Worm (Caenorhabditis elegans) whole organism, L4/young adult: ENCODE measurements around the gene ZK688.9.

Experiments used
- W03F9.2 ChIP-seq: fragments of 150-350 bp; optimal IDR thresholded peaks from 2 replicates; lab custom pipeline; 2014; ENCODE audit warnings: missing biosample characterization, missing genetic modification characterization
- dao-5 ChIP-seq: sonication (generic microtip); optimal IDR thresholded peaks from 2 replicates; lab custom pipeline; 2016; ENCODE audit warnings: missing genotype, missing genetic modification characterization, moderate library complexity, missing compliant biosample characterization
- him-1 ChIP-seq: sonication (generic microtip); optimal IDR thresholded peaks from 2 replicates; lab custom pipeline; 2016; ENCODE audit warnings: missing genotype, missing genetic modification reagents, missing genetic modification characterization, missing compliant biosample characterization

ZK688.9 gene

DNA sequence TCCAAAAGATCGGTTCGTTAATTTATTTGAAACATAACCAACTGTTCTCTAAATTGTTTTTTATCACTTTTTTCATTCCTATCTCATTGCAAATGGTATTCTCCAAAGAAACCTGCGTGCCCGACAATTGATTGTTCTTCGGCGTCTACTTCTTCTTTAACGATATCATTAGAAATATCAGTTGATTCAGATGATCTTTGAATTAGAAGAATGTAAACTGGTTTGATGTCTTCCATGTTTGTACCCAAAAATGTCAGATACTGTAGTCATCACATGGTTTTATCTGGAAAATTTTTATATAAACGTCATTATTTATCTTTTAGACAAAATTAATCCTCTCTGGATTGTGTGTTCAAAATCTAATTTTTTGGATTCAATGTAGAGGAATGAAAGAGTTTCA lies 14.9 kb upstream of the ZK688.9 start:
- TF ChIP-seq dao-5 (tag; lab: Kevin White, UChicago) (no peak), him-1 (tag; lab: Kevin White, UChicago) (no peak), W03F9.2 (tag; lab: Kevin White, UChicago) (no peak)

DNA sequence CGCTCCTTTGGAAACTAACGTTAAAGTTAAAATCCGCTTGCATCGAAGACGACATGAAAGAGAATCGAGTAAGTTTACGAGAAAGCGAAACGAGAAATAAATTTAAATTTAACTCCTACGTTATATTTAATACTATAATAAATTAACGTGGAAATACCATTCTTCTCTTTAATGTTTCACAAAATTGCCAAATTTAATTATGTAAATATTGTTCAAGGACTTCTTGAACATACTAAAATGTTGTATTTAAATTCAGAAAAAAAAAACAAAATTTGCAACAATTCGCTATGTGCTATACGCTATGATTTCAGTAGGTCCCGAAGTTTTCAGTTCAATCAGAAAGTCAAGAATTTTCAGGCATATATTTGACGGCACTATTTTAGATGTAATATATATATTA lies 14.1 kb upstream of the ZK688.9 start, which contains the start of gene ZK688.10:
Gene ZK688.10 (minus strand): TSS at position 101 of the 400 bp plus-strand sequence.
- no peak for TF ChIP-seq dao-5 (tag; lab: Kevin White, UChicago)
- TF ChIP-seq W03F9.2 (tag; lab: Kevin White, UChicago) = no peak
- no peak for TF ChIP-seq him-1 (tag; lab: Kevin White, UChicago)

DNA sequence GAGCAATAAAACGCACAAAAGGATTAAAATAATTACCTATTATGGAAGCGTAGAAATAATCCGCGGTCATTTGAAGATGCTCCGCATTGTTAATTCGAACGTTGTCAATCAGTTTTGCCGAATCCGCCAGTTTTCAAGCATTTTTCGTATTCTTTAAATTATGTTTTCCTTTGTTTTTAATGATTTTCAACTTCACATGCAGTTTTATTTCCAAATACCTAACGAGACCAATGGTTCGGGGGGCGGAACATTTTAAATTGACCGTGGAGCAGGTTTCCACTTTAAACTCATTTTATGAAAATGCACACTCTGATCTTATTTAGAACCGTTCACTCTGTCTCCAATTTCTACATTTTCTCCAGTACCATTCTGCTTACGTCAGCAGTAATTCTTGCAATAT lies 11.9 kb upstream of the ZK688.9 start, which contains the start of gene ZK688.4:
Gene ZK688.4 (plus strand): TSS at position 301 of the 400 bp plus-strand sequence.
- TF ChIP-seq him-1 (tag; lab: Kevin White, UChicago) (no peak), W03F9.2 (tag; lab: Kevin White, UChicago) (no peak), dao-5 (tag; lab: Kevin White, UChicago) (no peak)

DNA sequence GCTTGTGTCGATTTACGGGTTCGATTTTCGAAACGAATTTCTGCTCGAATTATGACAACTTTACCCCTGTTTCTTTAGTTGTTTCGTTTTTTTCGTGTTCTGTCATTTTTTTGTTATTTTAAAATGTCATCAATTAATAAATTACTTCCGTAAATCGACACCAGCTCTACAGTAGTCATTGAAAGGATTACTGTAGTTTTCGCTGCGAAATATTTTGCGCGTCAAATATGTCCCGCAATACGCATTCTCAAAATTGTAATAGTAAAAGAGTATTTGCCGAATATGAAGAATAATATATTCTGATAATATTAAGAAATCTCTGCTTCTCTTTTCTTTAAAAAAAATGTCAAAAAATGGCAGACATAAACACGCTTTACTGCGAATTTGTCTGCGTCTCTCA lies 10.4 kb upstream of the ZK688.9 start:
- TF ChIP-seq him-1 (tag; lab: Kevin White, UChicago) = no peak
- TF ChIP-seq dao-5 (tag; lab: Kevin White, UChicago) = no peak
- no peak for TF ChIP-seq W03F9.2 (tag; lab: Kevin White, UChicago)

- TF ChIP-seq dao-5 (tag; lab: Kevin White, UChicago) = no peak
- TF ChIP-seq him-1 (tag; lab: Kevin White, UChicago) = no peak
- no peak for TF ChIP-seq W03F9.2 (tag; lab: Kevin White, UChicago)
Measured at ce11 chrIII:7892333-7892732, 9.5 kb upstream of the ZK688.9 start.

DNA sequence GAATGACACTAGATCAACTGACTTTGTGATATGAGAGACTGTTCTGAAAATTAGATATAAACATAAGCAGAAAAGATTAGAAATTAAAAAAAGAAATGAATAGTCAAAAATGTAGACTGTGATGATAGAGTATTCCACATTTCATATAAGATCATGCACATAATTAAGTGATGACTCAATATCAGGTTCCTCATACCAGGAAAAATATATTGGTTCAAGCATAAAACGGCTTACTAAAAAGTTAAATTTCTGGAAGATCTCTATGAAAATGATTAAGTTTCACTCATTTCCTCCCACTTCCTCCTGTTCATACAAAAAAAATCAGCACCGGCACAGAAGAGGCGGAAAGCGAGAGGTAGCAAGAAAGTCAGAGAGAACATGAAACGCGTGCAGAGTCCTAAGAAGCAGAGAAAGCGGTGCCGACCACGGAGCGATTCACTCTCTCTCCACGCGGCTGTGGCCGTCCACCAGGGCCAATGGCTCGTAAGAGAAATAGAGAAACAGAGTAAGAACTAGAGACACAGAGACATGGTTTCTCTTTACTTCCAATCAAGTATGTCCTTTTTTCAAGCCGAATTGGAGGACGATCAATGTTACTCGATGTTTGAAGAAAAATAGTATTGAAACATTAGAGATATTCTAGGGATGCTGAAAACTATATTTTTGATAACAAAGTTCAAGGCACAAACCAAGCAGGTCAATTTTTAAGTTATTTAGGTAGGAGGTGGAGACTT lies 8.9 kb upstream of the ZK688.9 start, which contains the start of the genes ZK688.5 and fahd-1:
Gene ZK688.5 (minus strand): TSS at position 51 of the 734 bp plus-strand sequence.
Gene fahd-1 (plus strand): TSS at position 684 of the 734 bp plus-strand sequence.
- TF ChIP-seq dao-5 (tag; lab: Kevin White, UChicago) = no peak
- TF ChIP-seq him-1 (tag; lab: Kevin White, UChicago) = no peak
- peak; percentile 60 for TF ChIP-seq W03F9.2 (tag; lab: Kevin White, UChicago)

DNA sequence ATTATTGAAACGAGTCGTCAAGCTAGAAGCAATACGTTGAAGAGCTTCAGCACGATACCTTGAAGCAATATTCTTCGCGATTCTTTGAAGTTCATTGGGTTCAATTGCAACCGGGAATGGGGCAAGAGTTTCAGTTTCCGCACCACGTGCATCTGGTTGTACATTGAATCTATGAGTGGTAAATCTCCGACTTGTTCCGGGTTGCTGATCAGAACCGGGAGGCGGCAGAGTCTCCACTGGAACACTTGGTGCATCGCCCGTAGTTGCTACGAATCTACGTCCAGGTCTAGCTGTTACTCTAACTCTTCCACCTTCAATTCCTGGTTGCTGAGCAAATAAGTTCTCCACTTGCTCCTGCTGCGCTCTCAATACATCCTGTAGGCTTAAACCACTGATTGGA lies 6.2 kb upstream of the ZK688.9 start:
- TF ChIP-seq dao-5 (tag; lab: Kevin White, UChicago) (no peak), W03F9.2 (tag; lab: Kevin White, UChicago) (no peak), him-1 (tag; lab: Kevin White, UChicago) (no peak)

- TF ChIP-seq W03F9.2 (tag; lab: Kevin White, UChicago) = no peak
- no peak for TF ChIP-seq dao-5 (tag; lab: Kevin White, UChicago)
- no peak for TF ChIP-seq him-1 (tag; lab: Kevin White, UChicago)
Measured at ce11 chrIII:7884863-7885262, 2.1 kb upstream of the ZK688.9 start, which contains the start of gene ZK688.11. Gene ZK688.11 (minus strand): TSS chrIII:7884963.

DNA sequence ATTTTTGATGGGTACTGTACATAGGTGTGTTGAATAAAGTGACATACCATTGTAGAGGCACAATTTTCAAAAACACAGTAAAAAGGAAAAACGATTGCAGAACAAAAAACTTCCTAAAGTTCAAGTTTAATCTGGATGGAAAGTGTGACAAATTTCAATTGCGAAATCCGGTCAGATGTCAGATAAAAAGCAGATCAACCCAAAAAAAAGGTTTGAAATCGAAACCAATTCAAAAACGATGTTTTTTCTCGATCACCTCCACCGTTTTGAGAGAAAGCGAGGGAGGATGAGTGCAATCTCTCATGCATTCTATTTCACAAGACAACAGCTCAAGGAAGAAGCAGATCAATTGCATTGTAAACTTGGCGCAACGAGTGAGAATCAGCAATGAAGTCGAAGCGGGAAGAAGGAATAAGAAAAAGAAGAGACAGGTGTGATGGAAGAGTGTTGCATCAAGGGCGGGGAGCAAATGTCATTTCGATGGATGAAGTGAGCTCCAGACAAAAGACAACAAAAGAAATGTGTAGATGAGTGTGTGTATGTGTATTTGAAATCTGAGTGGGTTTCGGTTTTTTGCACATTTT lies 2.6 kb downstream of the ZK688.9 start:
- TF ChIP-seq dao-5 (tag; lab: Kevin White, UChicago) (no peak), W03F9.2 (tag; lab: Kevin White, UChicago) (no peak), him-1 (tag; lab: Kevin White, UChicago) (no peak)

DNA sequence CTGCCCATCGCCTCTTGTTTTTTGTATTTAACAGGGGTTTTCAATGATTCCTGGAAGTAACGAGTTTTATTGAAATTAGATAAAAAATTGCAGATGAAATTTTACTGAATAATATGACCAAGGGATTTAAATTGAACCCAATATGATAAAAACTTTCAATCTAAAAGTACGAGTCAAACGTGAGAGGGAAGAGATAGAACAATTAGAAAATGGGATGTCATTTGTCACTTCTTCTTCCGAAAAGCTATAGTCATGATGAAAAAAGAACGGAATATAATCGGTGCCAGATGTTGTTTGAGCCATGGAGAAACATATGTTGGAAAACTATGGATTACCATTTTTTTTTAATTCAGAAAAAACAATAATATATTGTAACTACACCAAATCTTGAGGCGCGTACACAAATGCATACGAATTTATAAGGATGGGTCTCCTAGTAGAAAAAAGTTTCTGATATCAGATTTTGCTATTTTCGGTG lies 3.9 kb downstream of the ZK688.9 start, which contains the start of gene sup-18:
Gene sup-18 (minus strand): TSS at position 51 of the 478 bp plus-strand sequence.
- TF ChIP-seq W03F9.2 (tag; lab: Kevin White, UChicago) (no peak), him-1 (tag; lab: Kevin White, UChicago) (no peak), dao-5 (tag; lab: Kevin White, UChicago) (no peak)

DNA sequence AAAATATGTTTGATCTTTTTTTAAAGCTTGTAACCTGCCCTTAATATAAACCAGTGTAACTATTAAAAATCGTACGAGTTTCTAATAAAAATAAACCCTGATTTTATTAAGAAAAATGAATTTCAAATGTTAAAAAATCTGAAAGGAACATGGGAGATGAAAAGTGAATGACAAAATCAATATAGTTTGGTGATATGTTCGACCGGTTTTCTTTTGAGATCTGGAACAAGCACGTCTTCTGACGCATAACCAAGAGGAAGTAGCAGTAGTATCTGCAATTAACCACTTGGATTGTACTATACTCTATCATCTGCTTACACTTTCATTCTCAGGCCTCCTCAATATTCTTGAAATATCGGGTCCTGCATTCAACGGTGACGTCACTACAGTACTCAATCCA lies 5.7 kb downstream of the ZK688.9 start:
- no peak for TF ChIP-seq W03F9.2 (tag; lab: Kevin White, UChicago)
- TF ChIP-seq dao-5 (tag; lab: Kevin White, UChicago) = no peak
- TF ChIP-seq him-1 (tag; lab: Kevin White, UChicago) = no peak

- no peak for TF ChIP-seq W03F9.2 (tag; lab: Kevin White, UChicago)
- no peak for TF ChIP-seq him-1 (tag; lab: Kevin White, UChicago)
- no peak for TF ChIP-seq dao-5 (tag; lab: Kevin White, UChicago)
Measured at ce11 chrIII:7873481-7873880, 9.3 kb downstream of the ZK688.9 start, which contains the start of gene tyr-1. Gene tyr-1 (plus strand): TSS chrIII:7873781.

DNA sequence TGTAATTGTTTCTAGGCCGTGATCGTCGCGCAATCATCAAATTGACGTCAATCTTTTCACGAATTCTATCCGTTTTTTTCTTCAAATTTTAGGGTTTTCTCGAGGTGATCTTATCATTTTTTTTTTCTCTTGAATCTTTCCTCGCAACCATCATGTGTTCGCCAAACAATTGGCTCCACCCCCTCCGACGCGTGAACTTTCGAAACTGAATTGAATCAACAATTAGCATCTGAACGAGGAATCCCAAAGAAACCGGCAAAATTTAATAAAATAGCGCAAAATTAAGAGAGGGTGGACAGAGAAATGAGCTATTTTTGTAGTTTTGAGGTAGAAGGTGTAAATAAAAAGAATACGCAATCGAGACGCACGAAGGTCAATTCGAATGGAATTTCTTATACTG lies 10.0 kb downstream of the ZK688.9 start:
- TF ChIP-seq him-1 (tag; lab: Kevin White, UChicago) = no peak
- TF ChIP-seq dao-5 (tag; lab: Kevin White, UChicago) = no peak
- no peak for TF ChIP-seq W03F9.2 (tag; lab: Kevin White, UChicago)
